Worm (Caenorhabditis elegans) whole organism, early embryonic: ENCODE results near the gene col-107.

Experiments
- B0310.2 ChIP-seq: sonication (generic microtip); optimal IDR thresholded peaks from 2 replicates; lab custom pipeline; 2016; ENCODE audit warnings: mild to moderate bottlenecking, missing genetic modification characterization, missing compliant biosample characterization
- F13C5.2 ChIP-seq: sonication (generic microtip); optimal IDR thresholded peaks from 2 replicates; lab custom pipeline; 2017; ENCODE audit warnings: mild to moderate bottlenecking, missing genetic modification characterization, inconsistent platforms, missing compliant biosample characterization
- aly-1 ChIP-seq: sonication (generic microtip); optimal IDR thresholded peaks from 2 replicates; lab custom pipeline; 2016; ENCODE audit warnings: missing genetic modification characterization, missing compliant biosample characterization
- ama-1 ChIP-seq: fragments of 150-350 bp; optimal IDR thresholded peaks from 2 replicates; lab custom pipeline; 2014
- ceh-13 ChIP-seq: fragments of 200-800 bp; sonication (Bioruptor generic); optimal IDR thresholded peaks from 2 replicates; lab custom pipeline; 2018; ENCODE audit warnings: mild to moderate bottlenecking, missing genetic modification characterization, missing compliant biosample characterization
- ceh-36 ChIP-seq: sonication (generic microtip); optimal IDR thresholded peaks from 2 replicates; lab custom pipeline; 2016; ENCODE audit warnings: missing genetic modification characterization, inconsistent platforms, missing compliant biosample characterization
- ets-7 ChIP-seq: sonication (generic microtip); optimal IDR thresholded peaks from 2 replicates; lab custom pipeline; 2016; ENCODE audit warnings: missing genotype, missing genetic modification characterization, missing compliant biosample characterization
- flt-1 ChIP-seq: fragments of 200-800 bp; sonication (Bioruptor generic); IDR thresholded peaks from 2 replicates; pipeline ENCODE4 v1.3.6; 2022; ENCODE audit warnings: missing genetic modification characterization, missing compliant biosample characterization
- hmbx-1 ChIP-seq: sonication (generic microtip); optimal IDR thresholded peaks from 2 replicates; lab custom pipeline; 2016; ENCODE audit warnings: mild to moderate bottlenecking, missing genetic modification characterization, missing compliant biosample characterization
- hmg-4 ChIP-seq: fragments of 200-800 bp; sonication (Bioruptor generic); optimal IDR thresholded peaks from 2 replicates; lab custom pipeline; 2018; ENCODE audit warnings: mild to moderate bottlenecking, missing genetic modification characterization, missing compliant biosample characterization
- hnd-1 ChIP-seq: sonication (generic microtip); optimal IDR thresholded peaks from 2 replicates; lab custom pipeline; 2016; ENCODE audit warnings: missing genetic modification characterization, missing compliant biosample characterization
- pes-1 ChIP-seq: fragments of 200-800 bp; sonication (Bioruptor generic); IDR thresholded peaks from 2 replicates; pipeline ENCODE4 v1.3.6; 2022; ENCODE audit warnings: missing genetic modification reagents, missing genetic modification characterization, missing compliant biosample characterization
- scrt-1 ChIP-seq: fragments of 200-800 bp; sonication (Bioruptor generic); IDR thresholded peaks from 2 replicates; pipeline ENCODE4 v1.3.6; 2022; ENCODE audit warnings: missing genetic modification characterization, missing compliant biosample characterization
- sea-1 ChIP-seq: fragments of 200-800 bp; sonication (Bioruptor generic); conservative IDR thresholded peaks from 2 replicates; pipeline ENCODE4 v1.3.6; 2022; ENCODE audit warnings: missing genetic modification characterization, missing compliant biosample characterization
- tbx-11 ChIP-seq: fragments of 200-800 bp; sonication (Bioruptor generic); IDR thresholded peaks from 2 replicates; pipeline ENCODE4 v1.3.6; 2022; ENCODE audit warnings: missing genetic modification characterization, missing compliant biosample characterization
- tbx-37 ChIP-seq: fragments of 200-800 bp; sonication (Bioruptor generic); conservative IDR thresholded peaks from 2 replicates; pipeline ENCODE4 v1.3.6; 2022; ENCODE audit warnings: missing genetic modification reagents, missing genetic modification characterization, missing compliant biosample characterization
- tra-4 ChIP-seq: sonication (generic microtip); optimal IDR thresholded peaks from 2 replicates; lab custom pipeline; 2017; ENCODE audit warnings: missing genetic modification characterization, missing compliant biosample characterization

Gene col-107

DNA sequence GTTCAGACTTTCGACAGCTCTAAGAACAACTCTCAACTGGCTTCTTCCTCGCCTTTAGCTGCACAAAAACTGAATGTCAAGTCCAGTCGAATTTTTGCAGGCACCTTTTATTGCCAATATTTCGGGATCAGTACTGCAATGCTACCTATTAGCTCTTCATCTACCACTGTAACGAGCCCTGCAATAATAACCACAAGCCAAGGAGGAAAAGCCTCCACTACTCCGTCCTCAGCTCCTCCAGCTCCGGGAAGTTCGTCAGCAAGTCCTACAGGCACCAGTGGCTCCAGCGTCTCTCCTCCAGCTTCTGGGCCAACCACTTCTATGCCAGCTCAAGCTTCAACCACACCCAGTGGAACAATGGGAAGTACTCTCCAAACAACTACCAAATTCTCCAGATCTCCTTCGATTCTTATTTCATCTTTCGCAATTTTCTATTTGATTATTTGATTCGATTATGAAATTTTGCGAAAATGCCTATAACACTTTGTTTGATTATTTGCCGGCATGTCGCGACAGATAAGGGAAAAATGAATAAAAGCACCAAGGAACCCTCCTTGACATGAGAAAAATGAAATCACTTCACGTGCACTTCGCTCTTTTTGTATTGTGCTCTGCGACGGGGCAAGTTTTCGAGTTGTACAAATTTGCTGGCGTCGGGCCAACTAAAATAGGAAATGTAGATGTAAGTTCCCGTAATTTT is 6.7 kb downstream of the col-107 start, which contains the start of gene C34H4.1:
C34H4.1 (plus strand) TSS at position 559 of the 700 bp plus-strand sequence.
- no peak for TF ChIP-seq tbx-11 (GFP tag; lab: Robert Waterston, UW)
- TF ChIP-seq tbx-37: no peak
- no peak for TF ChIP-seq scrt-1 (GFP tag; lab: Robert Waterston, UW)
- TF ChIP-seq ceh-13 (GFP tag; lab: Kevin White, UChicago): no peak
- TF ChIP-seq F13C5.2 (tag; lab: Kevin White, UChicago): no peak
- TF ChIP-seq hmg-4: no peak
- TF ChIP-seq ceh-36: no peak
- no peak for TF ChIP-seq pes-1 (GFP tag; lab: Robert Waterston, UW)

ce11 chrIV:1559931-1560330 is 11.4 kb downstream of the col-107 start, which contains the start of gene Y41D4B.17:
Gene Y41D4B.17, plus strand, starts transcription at chrIV:1560104.
- TF ChIP-seq ets-7 (tag; lab: Kevin White, UChicago): no peak
- TF ChIP-seq ceh-13 (GFP tag; lab: Kevin White, UChicago): no peak
- TF ChIP-seq F13C5.2 (tag; lab: Kevin White, UChicago): no peak
- no peak for TF ChIP-seq tbx-11 (GFP tag; lab: Robert Waterston, UW)
- no peak for TF ChIP-seq ceh-36

ce11 chrIV:1561884-1562283 is 13.4 kb downstream of the col-107 start, which contains the start of gene hpo-6:
Gene hpo-6, plus strand, starts transcription at chrIV:1562184.
- TF ChIP-seq tra-4 (no peak), flt-1 (GFP tag; lab: Robert Waterston, UW) (no peak), aly-1 (no peak), sea-1 (GFP tag; lab: Robert Waterston, UW) (no peak), B0310.2 (tag; lab: Kevin White, UChicago) (no peak), F13C5.2 (tag; lab: Kevin White, UChicago) (no peak), hnd-1 (tag; lab: Kevin White, UChicago) (no peak), ceh-13 (GFP tag; lab: Kevin White, UChicago) (no peak), hmbx-1 (tag; lab: Kevin White, UChicago) (no peak)

DNA sequence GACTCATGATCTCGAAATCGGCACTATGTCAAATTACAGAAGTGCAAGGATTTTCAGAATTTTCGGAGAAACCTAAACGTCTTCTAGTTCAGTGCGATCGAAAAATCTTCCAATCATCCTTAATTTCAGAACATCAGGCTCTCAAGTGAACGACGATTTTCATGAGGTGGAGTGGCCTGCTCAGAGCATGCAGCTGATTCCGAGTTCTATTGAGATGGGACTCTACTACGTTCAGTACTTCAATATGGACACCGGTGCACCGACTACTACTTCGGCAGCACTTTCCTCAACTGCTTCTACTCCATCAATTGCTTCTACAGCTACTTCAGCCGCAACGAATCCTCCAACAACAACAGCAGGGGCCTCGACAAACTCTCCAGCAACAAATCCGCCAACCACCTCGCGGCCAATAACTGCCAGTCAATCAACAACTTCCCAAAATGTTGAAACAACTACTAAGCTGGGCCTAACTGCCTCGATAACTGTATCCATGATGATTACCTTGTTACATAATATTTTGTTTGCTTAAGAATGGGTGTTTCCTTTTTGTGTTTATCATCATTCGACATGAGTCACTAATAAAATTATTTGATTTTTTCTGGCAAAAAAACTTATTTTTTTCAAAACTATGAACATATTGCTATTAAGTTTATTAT is 15.1 kb downstream of the col-107 start, which contains the start of gene Y41D4B.15:
Y41D4B.15 (plus strand) TSS at position 606 of the 656 bp plus-strand sequence.
- no peak for TF ChIP-seq tbx-11 (GFP tag; lab: Robert Waterston, UW)
- no peak for TF ChIP-seq ceh-13 (GFP tag; lab: Kevin White, UChicago)

DNA sequence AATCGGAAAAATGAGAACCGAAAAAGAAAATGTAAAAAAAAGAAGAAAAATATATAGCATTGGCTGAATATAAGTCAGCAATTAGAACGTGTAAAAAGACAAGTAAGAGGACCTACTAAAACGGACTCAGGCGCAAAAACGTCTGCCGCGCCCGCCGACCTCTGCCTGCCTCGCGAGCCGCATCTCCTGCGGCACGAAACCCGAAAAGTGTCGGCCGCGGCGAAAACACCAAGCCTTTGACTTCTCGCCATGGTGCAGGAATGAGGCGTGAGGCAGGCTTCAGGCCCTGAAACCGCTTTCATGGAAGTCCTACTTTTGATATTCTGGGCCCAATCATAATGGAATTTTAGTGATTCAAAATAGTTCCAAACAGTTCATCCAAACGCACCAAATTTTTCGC is 17.2 kb downstream of the col-107 start:
- TF ChIP-seq tbx-11 (GFP tag; lab: Robert Waterston, UW): no peak
- no peak for TF ChIP-seq tra-4
- TF ChIP-seq ets-7 (tag; lab: Kevin White, UChicago): no peak
- no peak for TF ChIP-seq hnd-1 (tag; lab: Kevin White, UChicago)
- no peak for TF ChIP-seq ceh-36
- TF ChIP-seq F13C5.2 (tag; lab: Kevin White, UChicago): no peak

DNA sequence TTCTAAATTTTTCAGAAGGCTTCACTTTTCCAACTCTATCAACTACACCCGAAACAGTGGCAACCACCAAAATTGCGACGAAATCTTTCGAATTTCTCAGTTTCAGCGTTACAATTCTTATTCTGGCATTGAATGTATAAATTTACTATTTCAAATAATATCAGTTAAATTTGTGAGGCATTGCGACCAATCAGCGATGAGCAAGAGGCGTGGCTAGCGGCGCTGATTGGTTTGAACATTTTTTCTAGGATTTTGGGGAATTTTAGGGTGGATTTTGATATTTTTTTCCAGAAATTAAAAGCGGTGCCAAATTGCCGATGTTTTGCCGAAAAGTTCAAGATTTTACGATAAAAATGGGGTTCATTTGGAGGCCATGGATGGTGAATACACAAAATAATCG is 19.1 kb downstream of the col-107 start:
- no peak for TF ChIP-seq tbx-37
- TF ChIP-seq flt-1 (GFP tag; lab: Robert Waterston, UW): no peak
- no peak for TF ChIP-seq ama-1 (lab: Kevin White, UChicago)
- TF ChIP-seq hnd-1 (tag; lab: Kevin White, UChicago): no peak

DNA sequence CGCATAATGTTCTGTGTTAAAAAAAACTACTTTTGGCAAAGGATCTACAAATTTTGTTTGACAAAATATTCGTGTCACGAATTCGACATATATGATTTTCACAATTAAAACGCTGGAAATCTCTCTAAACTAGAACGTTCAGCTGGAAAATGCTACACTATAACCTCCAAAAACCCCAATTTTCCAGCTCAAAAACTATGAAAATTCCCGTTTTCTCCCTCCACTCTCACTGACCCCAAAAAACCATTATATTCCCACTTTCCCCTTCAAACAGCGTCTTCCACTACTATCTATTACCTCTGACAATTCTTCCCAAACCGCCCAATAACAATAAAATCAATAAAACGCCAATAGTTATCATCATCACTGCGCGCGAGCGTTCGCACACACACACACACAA is 28.2 kb downstream of the col-107 start, which contains the start of gene Y41D4B.14:
Y41D4B.14 (plus strand) TSS at position 301 of the 400 bp plus-strand sequence.
- TF ChIP-seq tbx-11 (GFP tag; lab: Robert Waterston, UW): no peak
- TF ChIP-seq pes-1 (GFP tag; lab: Robert Waterston, UW): no peak
- TF ChIP-seq hmbx-1 (tag; lab: Kevin White, UChicago): no peak
- no peak for TF ChIP-seq ceh-36
- no peak for TF ChIP-seq F13C5.2 (tag; lab: Kevin White, UChicago)
- no peak for TF ChIP-seq ama-1 (lab: Kevin White, UChicago)
- no peak for TF ChIP-seq aly-1
- no peak for TF ChIP-seq flt-1 (GFP tag; lab: Robert Waterston, UW)
- TF ChIP-seq tbx-37: no peak
- no peak for TF ChIP-seq hmg-4
- no peak for TF ChIP-seq ets-7 (tag; lab: Kevin White, UChicago)
- no peak for TF ChIP-seq sea-1 (GFP tag; lab: Robert Waterston, UW)
- no peak for TF ChIP-seq hnd-1 (tag; lab: Kevin White, UChicago)
- no peak for TF ChIP-seq scrt-1 (GFP tag; lab: Robert Waterston, UW)

DNA sequence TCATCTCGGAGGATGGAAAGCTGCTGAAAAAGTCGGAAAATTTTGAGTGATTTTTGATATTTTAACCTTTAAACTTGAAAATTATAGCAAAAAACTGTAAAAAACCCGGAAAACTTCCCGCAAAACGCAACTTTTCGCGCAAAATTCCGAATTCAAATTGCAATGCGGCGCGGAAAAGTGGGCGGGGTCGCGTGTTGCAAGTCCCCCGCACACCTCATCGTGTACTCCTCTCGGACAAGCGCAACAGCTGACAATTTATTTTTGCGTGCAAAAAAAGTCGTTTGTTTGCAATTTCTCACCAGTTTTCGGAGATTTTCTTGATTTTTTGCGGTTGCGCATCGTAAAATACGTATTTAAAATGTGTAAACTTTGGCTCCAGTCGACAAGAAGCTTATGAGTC is 47.3 kb downstream of the col-107 start, which contains the start of gene npp-8:
npp-8 (minus strand) TSS at position 23 of the 400 bp plus-strand sequence.
- TF ChIP-seq tbx-37 (peak; percentile 58; the same call in 1 of the 2 replicates), B0310.2 (tag; lab: Kevin White, UChicago) (peak; percentile 68), tra-4 (peak; percentile 1), aly-1 (peak; percentile 8), ama-1 (lab: Kevin White, UChicago) (no peak), scrt-1 (GFP tag; lab: Robert Waterston, UW) (peak; percentile 81), tbx-11 (GFP tag; lab: Robert Waterston, UW) (peak; percentile 73; the same call in 1 of the 2 replicates), hmg-4 (peak; percentile 82), pes-1 (GFP tag; lab: Robert Waterston, UW) (peak; percentile 84), ceh-36 (peak; percentile 85), flt-1 (GFP tag; lab: Robert Waterston, UW) (peak; percentile 62), hnd-1 (tag; lab: Kevin White, UChicago) (peak; percentile 47), ceh-13 (GFP tag; lab: Kevin White, UChicago) (peak; percentile 58), ets-7 (tag; lab: Kevin White, UChicago) (peak; percentile 67), hmbx-1 (tag; lab: Kevin White, UChicago) (peak; percentile 38), sea-1 (GFP tag; lab: Robert Waterston, UW) (peak; percentile 84), F13C5.2 (tag; lab: Kevin White, UChicago) (peak; percentile 97)
